Fruit fly (Drosophila melanogaster) whole organism, embryonic: Measurements from ENCODE around the gene fd102C.
A peak's percentile ranks its signal among the peaks of the same experiment; 100 is the strongest.

Source experiments
- CG10366 ChIP-seq: fragments of 200-800 bp; sonication (Bioruptor generic); IDR thresholded peaks from 2 replicates; pipeline ENCODE4 v1.3.6; 2022; ENCODE audit warnings: missing biosample characterization, missing genetic modification characterization
- CG11398 ChIP-seq: fragments of 200-800 bp; sonication (Bioruptor generic); optimal IDR thresholded peaks from 2 replicates; lab custom pipeline; 2016; ENCODE audit warnings: missing biosample characterization, missing genetic modification characterization
- CG11456 ChIP-seq: fragments of 200-800 bp; sonication (Bioruptor generic); IDR thresholded peaks from 3 replicates; pipeline ENCODE4 v1.3.6; 2022; ENCODE audit warnings: missing biosample characterization, missing genetic modification characterization
- CG11560 ChIP-seq: fragments of 200-800 bp; sonication (Bioruptor generic); IDR thresholded peaks from 3 replicates; pipeline ENCODE4 v1.3.6; 2022; ENCODE audit warnings: missing biosample characterization, missing genetic modification characterization
- CG12744 ChIP-seq: fragments of 200-800 bp; sonication (Bioruptor generic); optimal IDR thresholded peaks from 2 replicates; lab custom pipeline; 2016; ENCODE audit warnings: missing biosample characterization, missing genetic modification characterization
- CG16779 ChIP-seq: fragments of 200-800 bp; sonication (Bioruptor generic); IDR thresholded peaks from 2 replicates; pipeline ENCODE4 v1.3.6; 2022; ENCODE audit warnings: missing biosample characterization, missing genetic modification characterization
- CG16815 ChIP-seq: fragments of 200-800 bp; sonication (Bioruptor generic); optimal IDR thresholded peaks from 3 replicates; lab custom pipeline; 2017; ENCODE audit warnings: missing biosample characterization, mild to moderate bottlenecking, missing genetic modification characterization
- CG17361 ChIP-seq: fragments of 200-800 bp; sonication (Bioruptor generic); IDR thresholded peaks from 3 replicates; pipeline ENCODE4 v1.3.6; 2022; ENCODE audit warnings: missing biosample characterization, missing genetic modification characterization
- CG17802 ChIP-seq: fragments of 200-800 bp; sonication (Bioruptor generic); optimal IDR thresholded peaks from 2 replicates; lab custom pipeline; 2018; ENCODE audit warnings: missing biosample characterization, mild to moderate bottlenecking, missing genetic modification characterization, moderate library complexity
- CG2116 ChIP-seq: fragments of 200-800 bp; sonication (Bioruptor generic); optimal IDR thresholded peaks from 3 replicates; lab custom pipeline; 2018; ENCODE audit warnings: missing biosample characterization, mild to moderate bottlenecking, missing genetic modification characterization
- CG30020 ChIP-seq: fragments of 200-800 bp; optimal IDR thresholded peaks from 2 replicates; lab custom pipeline; 2019; ENCODE audit warnings: missing biosample characterization, mild to moderate bottlenecking, missing genetic modification characterization, moderate library complexity
- CG31224 ChIP-seq: fragments of 200-800 bp; sonication (Bioruptor generic); IDR thresholded peaks from 2 replicates; pipeline ENCODE4 v1.3.6; 2022; ENCODE audit warnings: missing biosample characterization, missing genetic modification characterization
- CG31441 ChIP-seq: fragments of 200-800 bp; sonication (Bioruptor generic); IDR thresholded peaks from 2 replicates; pipeline ENCODE4 v1.3.6; 2022; ENCODE audit warnings: missing biosample characterization, missing genetic modification characterization
- CG34376 ChIP-seq: fragments of 200-800 bp; sonication (Bioruptor generic); optimal IDR thresholded peaks from 2 replicates; lab custom pipeline; 2018; ENCODE audit warnings: missing biosample characterization, mild to moderate bottlenecking, missing genetic modification characterization
- CG4424 ChIP-seq: fragments of 200-800 bp; sonication (Bioruptor generic); optimal IDR thresholded peaks from 3 replicates; lab custom pipeline; 2016; ENCODE audit warnings: missing biosample characterization, missing genetic modification characterization
- CG7357 ChIP-seq: fragments of 200-800 bp; sonication (Bioruptor generic); IDR thresholded peaks from 3 replicates; pipeline ENCODE4 v1.3.6; 2022; ENCODE audit warnings: missing biosample characterization, missing genetic modification characterization
- CG7987 ChIP-seq: fragments of 200-800 bp; sonication (Bioruptor generic); optimal IDR thresholded peaks from 2 replicates; lab custom pipeline; 2018; ENCODE audit warnings: missing biosample characterization, mild to moderate bottlenecking, missing genetic modification characterization, moderate library complexity
- CG8388 ChIP-seq: fragments of 200-800 bp; sonication (Bioruptor generic); optimal IDR thresholded peaks from 2 replicates; lab custom pipeline; 2019; ENCODE audit warnings: missing biosample characterization, mild to moderate bottlenecking, missing genetic modification characterization, moderate library complexity
- CG8765 ChIP-seq: fragments of 200-800 bp; sonication (Bioruptor generic); IDR thresholded peaks from 2 replicates; pipeline ENCODE4 v1.3.6; 2022; ENCODE audit warnings: missing biosample characterization, missing genetic modification characterization
- Chrac-16 ChIP-seq: fragments of 200-800 bp; sonication (Bioruptor generic); optimal IDR thresholded peaks from 3 replicates; lab custom pipeline; 2016; ENCODE audit warnings: missing biosample characterization, missing genetic modification characterization
- CkIIα-i1 ChIP-seq: fragments of 200-800 bp; sonication (Bioruptor generic); IDR thresholded peaks from 2 replicates; pipeline ENCODE4 v1.3.6; 2022; ENCODE audit warnings: missing biosample characterization, missing genetic modification characterization
- D19B ChIP-seq: fragments of 200-800 bp; sonication (Bioruptor generic); optimal IDR thresholded peaks from 2 replicates; lab custom pipeline; 2017; ENCODE audit warnings: missing biosample characterization, mild to moderate bottlenecking, missing genetic modification characterization
- Dbx ChIP-seq: fragments of 200-800 bp; sonication (Bioruptor generic); IDR thresholded peaks from 3 replicates; pipeline ENCODE4 v1.3.6; 2022; ENCODE audit warnings: missing biosample characterization, missing genetic modification characterization
- Dip2 ChIP-seq: fragments of 200-800 bp; sonication (Bioruptor generic); IDR thresholded peaks from 2 replicates; pipeline ENCODE4 v1.3.6; 2022; ENCODE audit warnings: missing biosample characterization, missing genetic modification characterization
- Dref ChIP-seq: fragments of 200-800 bp; sonication (Bioruptor generic); IDR thresholded peaks from 2 replicates; pipeline ENCODE4 v1.3.6; 2022; ENCODE audit warnings: missing biosample characterization, missing genetic modification characterization
- HLH3B ChIP-seq: fragments of 200-800 bp; sonication (Bioruptor generic); IDR thresholded peaks from 2 replicates; pipeline ENCODE4 v1.3.6; 2022; ENCODE audit warnings: missing biosample characterization, missing genetic modification characterization
- Kr ChIP-seq: fragments of 200-800 bp; sonication (Bioruptor generic); optimal IDR thresholded peaks from 2 replicates; lab custom pipeline; 2017; ENCODE audit warnings: missing biosample characterization, mild to moderate bottlenecking, missing genetic modification characterization
- MESR4 ChIP-seq: fragments of 200-800 bp; sonication (Bioruptor generic); optimal IDR thresholded peaks from 2 replicates; lab custom pipeline; 2018; ENCODE audit warnings: missing biosample characterization, mild to moderate bottlenecking, missing genetic modification characterization, moderate library complexity
- Mrtf ChIP-seq: fragments of 200-800 bp; sonication (Bioruptor generic); IDR thresholded peaks from 3 replicates; pipeline ENCODE4 v1.3.6; 2022; ENCODE audit warnings: missing biosample characterization, missing genetic modification characterization
- Ssrp ChIP-seq: fragments of 200-800 bp; sonication (Bioruptor generic); optimal IDR thresholded peaks from 2 replicates; lab custom pipeline; 2018; ENCODE audit warnings: missing biosample characterization, mild to moderate bottlenecking, missing genetic modification characterization, moderate library complexity
- az2 ChIP-seq: fragments of 200-800 bp; sonication (Bioruptor generic); optimal IDR thresholded peaks from 3 replicates; lab custom pipeline; 2016; ENCODE audit warnings: missing biosample characterization, missing genetic modification characterization
- cwo ChIP-seq: fragments of 200-800 bp; sonication (Bioruptor generic); optimal IDR thresholded peaks from 3 replicates; lab custom pipeline; 2017; ENCODE audit warnings: missing biosample characterization, missing genetic modification characterization, mild to moderate bottlenecking, moderate library complexity, missing genetic modification reagents
- danr ChIP-seq: fragments of 200-800 bp; sonication (Bioruptor generic); IDR thresholded peaks from 2 replicates; pipeline ENCODE4 v1.3.6; 2022; ENCODE audit warnings: missing biosample characterization, missing genetic modification characterization
- fd64A ChIP-seq: fragments of 200-800 bp; sonication (Bioruptor generic); optimal IDR thresholded peaks from 3 replicates; lab custom pipeline; 2018; ENCODE audit warnings: missing biosample characterization, mild to moderate bottlenecking, missing genetic modification characterization
- gcm2 ChIP-seq: fragments of 200-800 bp; sonication (Bioruptor generic); optimal IDR thresholded peaks from 2 replicates; lab custom pipeline; 2016; ENCODE audit warnings: missing biosample characterization, missing genetic modification characterization
- grn ChIP-seq: fragments of 200-800 bp; sonication (Bioruptor generic); optimal IDR thresholded peaks from 3 replicates; lab custom pipeline; 2017; ENCODE audit warnings: missing biosample characterization, missing genetic modification characterization
- gsb-n ChIP-seq: fragments of 200-800 bp; sonication (Bioruptor generic); optimal IDR thresholded peaks from 3 replicates; lab custom pipeline; 2018; ENCODE audit warnings: missing biosample characterization, mild to moderate bottlenecking, missing genetic modification characterization
- hb ChIP-seq: fragments of 200-800 bp; sonication (Bioruptor generic); IDR thresholded peaks from 3 replicates; pipeline ENCODE4 v1.3.6; 2022; ENCODE audit warnings: missing biosample characterization, missing genetic modification characterization; ENCODE audit not compliant: partially characterized antibody
- her ChIP-seq: fragments of 200-800 bp; sonication (Bioruptor generic); optimal IDR thresholded peaks from 2 replicates; lab custom pipeline; 2016; ENCODE audit warnings: missing biosample characterization, missing genetic modification characterization
- lilli ChIP-seq: fragments of 200-800 bp; sonication (Bioruptor generic); optimal IDR thresholded peaks from 3 replicates; lab custom pipeline; 2016; ENCODE audit warnings: missing biosample characterization, missing genetic modification characterization
- oc ChIP-seq: fragments of 200-800 bp; sonication (Bioruptor generic); optimal IDR thresholded peaks from 2 replicates; lab custom pipeline; 2018; ENCODE audit warnings: missing biosample characterization, mild to moderate bottlenecking, missing genetic modification characterization, moderate library complexity
- org-1 ChIP-seq: fragments of 200-800 bp; sonication (Bioruptor generic); optimal IDR thresholded peaks from 2 replicates; lab custom pipeline; 2017; ENCODE audit warnings: missing biosample characterization, missing genetic modification characterization
- otp ChIP-seq: fragments of 200-800 bp; sonication (Bioruptor generic); IDR thresholded peaks from 3 replicates; pipeline ENCODE4, ENCODE4 v1.3.6; 2022; ENCODE audit warnings: missing biosample characterization, missing genetic modification characterization
- phol ChIP-seq: fragments of 200-800 bp; sonication (Bioruptor generic); optimal IDR thresholded peaks from 3 replicates; lab custom pipeline; 2018; ENCODE audit warnings: missing biosample characterization, mild to moderate bottlenecking, missing genetic modification characterization, moderate library complexity
- prd ChIP-seq, 3 experiments: fragments of >200 bp in 2 of 3; fragments of 200-800 bp in 1 of 3; sonication (Bioruptor generic) in 1 of 3; optimal IDR thresholded peaks in 2 of 3; IDR thresholded peaks in 1 of 3; 2 replicates in 2 of 3; 3 replicates in 1 of 3; pipeline versions ENCODE4 v1.3.6 to Lab custom; 2017 to 2022; ENCODE audit warnings: missing biosample characterization in 1 of 3, missing genetic modification characterization in 1 of 3
- pum ChIP-seq: fragments of 200-800 bp; sonication (Bioruptor generic); optimal IDR thresholded peaks from 2 replicates; lab custom pipeline; 2016; ENCODE audit warnings: missing biosample characterization, missing genetic modification characterization
- repo ChIP-seq: fragments of 200-800 bp; sonication (Bioruptor generic); optimal IDR thresholded peaks from 2 replicates; lab custom pipeline; 2016; ENCODE audit warnings: missing biosample characterization, missing genetic modification characterization
- sc ChIP-seq, 3 experiments: fragments of >200 bp in 2 of 3; fragments of 200-800 bp in 1 of 3; sonication (Bioruptor generic) in 1 of 3; optimal IDR thresholded peaks; 2 replicates in 2 of 3; 3 replicates in 1 of 3; lab custom pipeline; 2017; ENCODE audit warnings: mild to moderate bottlenecking in 1 of 3, missing biosample characterization in 1 of 3, missing genetic modification characterization in 1 of 3, missing genetic modification reagents in 1 of 3
- sima ChIP-seq: fragments of 200-800 bp; sonication (Bioruptor generic); optimal IDR thresholded peaks from 2 replicates; lab custom pipeline; 2016; ENCODE audit warnings: missing biosample characterization, missing genetic modification characterization
- zf30C ChIP-seq: fragments of 200-800 bp; sonication (Bioruptor generic); optimal IDR thresholded peaks from 3 replicates; lab custom pipeline; 2018; ENCODE audit warnings: missing biosample characterization, mild to moderate bottlenecking, missing genetic modification characterization
- zfh2 ChIP-seq: fragments of 200-800 bp; sonication (Bioruptor generic); optimal IDR thresholded peaks from 2 replicates; lab custom pipeline; 2016; ENCODE audit warnings: missing biosample characterization, missing genetic modification characterization

The fd102C gene

dm6 chr4:879061-879708 is 34.9 kb upstream of the fd102C start (continued):
- TF ChIP-seq CG12744 (GFP tag; lab: Kevin White, UChicago) (no peak), CG17361 (GFP tag; lab: Robert Waterston, UW) (no peak; the same call in 1 of the 3 replicates), lilli (GFP tag; lab: Kevin White, UChicago) (no peak), CG31441 (no peak), Kr (GFP tag; lab: Kevin White, UChicago) (no peak), zf30C (peak; percentile 54), MESR4 (GFP tag; lab: Kevin White, UChicago) (peak; percentile 26), danr (no peak), CG7357 (GFP tag; lab: Robert Waterston, UW) (no peak), HLH3B (GFP tag; lab: Robert Waterston, UW) (no peak), CkIIα-i1 (GFP tag; lab: Robert Waterston, UW) (no peak), CG4424 (peak; percentile 7), CG8388 (GFP tag; lab: Kevin White, UChicago) (no peak), az2 (no peak), CG34376 (GFP tag; lab: Kevin White, UChicago) (no peak), Mrtf (GFP tag; lab: Robert Waterston, UW) (no peak), CG16815 (no peak), org-1 (GFP tag; lab: Kevin White, UChicago) (no peak), Dip2 (GFP tag; lab: Robert Waterston, UW) (no peak), CG8765 (GFP tag; lab: Robert Waterston, UW) (no peak), pum (GFP tag; lab: Kevin White, UChicago) (no peak), CG2116 (GFP tag; lab: Kevin White, UChicago) (peak; percentile 6), Ssrp (tag; lab: Kevin White, UChicago) (no peak), hb (no peak), CG7987 (GFP tag; lab: Kevin White, UChicago) (no peak), CG11456 (GFP tag; lab: Robert Waterston, UW) (no peak), gcm2 (GFP tag; lab: Kevin White, UChicago) (no peak), CG10366 (GFP tag; lab: Robert Waterston, UW) (no peak), CG11560 (tag; lab: Robert Waterston, UW) (no peak), cwo (GFP tag; lab: Kevin White, UChicago) (no peak), sima (GFP tag; lab: Kevin White, UChicago) (no peak), her (GFP tag; lab: Kevin White, UChicago) (no peak), CG16779 (GFP tag; lab: Robert Waterston, UW) (no peak), oc (tag; lab: Kevin White, UChicago) (no peak), otp (GFP tag; lab: Robert Waterston, UW) (no peak), repo (GFP tag; lab: Kevin White, UChicago) (no peak), prd (optimal IDR thresholded peaks at IDR 0.05; lab: Kevin White, UChicago) (no peak), prd (GFP tag; IDR thresholded peaks at IDR 0.05; lab: Robert Waterston, UW) (no peak), CG30020 (tag; lab: Kevin White, UChicago) (peak; percentile 94), fd64A (GFP tag; lab: Kevin White, UChicago) (no peak), phol (tag; lab: Kevin White, UChicago) (peak; percentile 92), sc (optimal IDR thresholded peaks at IDR 0.05; lab: Kevin White, UChicago) (no peak), sc (GFP tag; optimal IDR thresholded peaks at IDR 0.05; lab: Kevin White, UChicago) (no peak), D19B (GFP tag; lab: Kevin White, UChicago) (no peak), grn (no peak), gsb-n (tag; lab: Kevin White, UChicago) (no peak), CG31224 (GFP tag; lab: Robert Waterston, UW) (no peak), Chrac-16 (no peak), Dbx (GFP tag; lab: Robert Waterston, UW) (no peak), CG17802 (tag; lab: Kevin White, UChicago) (no peak), zfh2 (no peak), Dref (no peak), CG11398 (no peak)
